Worm (Caenorhabditis elegans): ENCODE results near the gene pal-1.

ce11 chrIII:4814730-4815129, 5.4 kb upstream of the pal-1 start, which contains the start of gene arl-6:
- TF ChIP-seq aly-2 (tag; optimal IDR thresholded peaks at IDR 0.05) = no peak
- TF ChIP-seq pqm-1 (tag; optimal IDR thresholded peaks at IDR 0.05) = no peak
- no peak for TF ChIP-seq lsy-2 (tag; optimal IDR thresholded peaks at IDR 0.05)
- TF ChIP-seq spr-3 (GFP tag; optimal IDR thresholded peaks at IDR 0.05) = no peak
